Worm (Caenorhabditis elegans): Measurements from ENCODE around the gene pho-11.

DNA sequence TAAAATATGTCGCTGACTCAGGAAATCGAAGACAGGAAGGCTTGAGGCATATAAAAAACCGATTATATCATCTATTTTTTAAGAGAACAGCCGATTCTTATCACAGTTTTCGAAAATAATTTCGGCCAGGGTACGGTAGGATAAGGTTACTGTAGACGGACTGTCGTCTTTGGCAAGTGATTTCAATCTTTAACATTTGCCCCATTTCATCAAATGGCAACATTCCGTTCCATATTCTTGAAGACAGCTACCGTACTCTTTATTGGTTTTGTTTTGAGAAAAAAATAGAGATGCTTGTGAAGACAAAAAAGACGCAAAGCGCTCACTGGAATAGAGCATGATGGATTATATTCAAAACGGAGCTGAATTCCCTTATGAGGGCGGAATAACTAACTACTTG lies 32.9 kb upstream of the pho-11 start:
- TF ChIP-seq nhr-12 (tag; optimal IDR thresholded peaks at IDR 0.05): no peak
- TF ChIP-seq skn-1 (tag; optimal IDR thresholded peaks at IDR 0.05): no peak
- TF ChIP-seq fos-1 (tag; optimal IDR thresholded peaks at IDR 0.05): no peak
- TF ChIP-seq mbf-1 (tag; optimal IDR thresholded peaks at IDR 0.05): no peak
- no peak for TF ChIP-seq lsy-2 (tag; optimal IDR thresholded peaks at IDR 0.05)
- TF ChIP-seq nhr-25 (tag; optimal IDR thresholded peaks at IDR 0.05): no peak
- TF ChIP-seq lin-39 (tag; optimal IDR thresholded peaks at IDR 0.05): no peak
- TF ChIP-seq ztf-11 (tag; optimal IDR thresholded peaks at IDR 0.05): no peak
- TF ChIP-seq unc-55 (GFP tag; optimal IDR thresholded peaks at IDR 0.05): no peak
- TF ChIP-seq snpc-4 (tag; optimal IDR thresholded peaks at IDR 0.05): no peak
- TF ChIP-seq F13H6.1 (tag; optimal IDR thresholded peaks at IDR 0.05): no peak

All from whole organism, L2 larva.